Fruit fly (Drosophila melanogaster): ENCODE results near the gene aln.

- TF ChIP-seq CG10348 (GFP tag; IDR thresholded peaks at IDR 0.05) (peak; percentile 47; the same call in 1 of the 2 replicates), CG8301 (tag; optimal IDR thresholded peaks at IDR 0.05) (peak; percentile 79)
Observed at dm6 chr3L:1007513-1008459, 14.0 kb downstream of the aln start.

Data from whole organism, pupa.